Fruit fly (Drosophila melanogaster): ENCODE data around the gene ppk14.

ppk14 gene

DNA sequence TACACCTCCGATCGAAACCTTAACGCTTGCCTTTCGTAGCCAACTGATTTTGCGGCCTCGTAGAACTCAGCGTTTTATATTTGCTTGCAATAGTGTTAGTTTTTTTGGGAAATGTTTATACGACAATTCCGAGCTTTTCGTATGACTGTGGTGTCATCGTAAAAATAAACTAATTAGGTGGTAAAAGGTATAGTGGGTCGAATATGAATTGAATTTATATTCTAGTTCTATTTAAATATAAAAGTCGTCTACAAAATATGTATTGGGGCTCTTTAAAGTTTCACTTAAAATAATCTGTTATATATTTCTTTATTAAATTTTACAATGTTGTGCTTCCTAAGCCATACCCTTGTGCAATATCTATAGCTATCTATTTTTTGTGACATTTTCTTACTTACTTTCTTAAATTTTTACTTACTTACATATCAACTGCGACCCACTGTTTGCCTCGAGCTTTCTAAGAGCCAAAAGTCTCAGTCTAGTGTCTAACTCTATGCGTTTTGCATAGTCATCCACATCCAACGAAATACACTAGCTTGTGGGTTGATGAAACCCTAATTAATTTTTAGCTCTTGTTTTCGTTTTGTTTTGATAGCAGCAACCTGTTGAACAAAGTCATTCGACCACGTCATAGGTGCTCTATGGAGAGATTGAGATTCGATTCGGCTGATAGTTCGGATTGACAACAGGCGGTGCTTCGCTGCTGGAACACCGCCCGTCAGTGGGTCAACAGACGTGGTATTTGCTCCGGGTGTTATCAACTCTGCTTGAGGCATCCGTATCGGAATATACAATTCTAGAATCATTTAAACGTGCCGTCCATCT is 3.6 kb upstream of the ppk14 start, which contains the start of gene CG9498 (continued):
- peak; percentile 50; the same call in 2 of the 3 replicates for TF ChIP-seq Aef1 (GFP tag; IDR thresholded peaks at IDR 0.05)
- TF ChIP-seq Dad (GFP tag; optimal IDR thresholded peaks at IDR 0.05), result no peak
- peak; percentile 84 for TF ChIP-seq CG11504 (tag; optimal IDR thresholded peaks at IDR 0.05)
- peak; percentile 67 for TF ChIP-seq Xrp1 (GFP tag; IDR thresholded peaks at IDR 0.05)
- no peak for TF ChIP-seq Lpt (GFP tag; optimal IDR thresholded peaks at IDR 0.05)
- no peak for TF ChIP-seq cato (GFP tag; optimal IDR thresholded peaks at IDR 0.05; ENCODE audit: borderline replicate concordance)
- TF ChIP-seq CG10209 (GFP tag; optimal IDR thresholded peaks at IDR 0.05), result peak; percentile 77
- no peak for TF ChIP-seq CG16813 (GFP tag; IDR thresholded peaks at IDR 0.05; ENCODE audit: partially characterized antibody)
- peak; percentile 18 to 51 for TF ChIP-seq dpn (GFP tag; optimal IDR thresholded peaks at IDR 0.05)
- peak; percentile 30; the same call in 1 of the 2 replicates for TF ChIP-seq ap (GFP tag; IDR thresholded peaks at IDR 0.05)
- TF ChIP-seq Tbp (GFP tag; optimal IDR thresholded peaks at IDR 0.05), result no peak
- peak; percentile 57 for TF ChIP-seq kah (GFP tag; optimal IDR thresholded peaks at IDR 0.05)
- TF ChIP-seq CG15479 (GFP tag; optimal IDR thresholded peaks at IDR 0.05), result no peak
- no peak for TF ChIP-seq CG1024 (GFP tag; IDR thresholded peaks at IDR 0.05)
- TF ChIP-seq CG3065 (GFP tag; optimal IDR thresholded peaks at IDR 0.05), result no peak
- peak; percentile 78 for TF ChIP-seq gcm (GFP tag; optimal IDR thresholded peaks at IDR 0.05)
- peak; percentile 59 for TF ChIP-seq CG10366 (GFP tag; IDR thresholded peaks at IDR 0.05)
- peak; percentile 72; the same call in 2 of the 3 replicates for TF ChIP-seq ase (GFP tag; IDR thresholded peaks at IDR 0.05)
- TF ChIP-seq CG10147 (GFP tag; optimal IDR thresholded peaks at IDR 0.05), result peak; percentile 81
- TF ChIP-seq HLHmδ (GFP tag; optimal IDR thresholded peaks at IDR 0.05), result no peak
- TF ChIP-seq tx (GFP tag; optimal IDR thresholded peaks at IDR 0.05), result no peak
- peak; percentile 55 for TF ChIP-seq mam (GFP tag; optimal IDR thresholded peaks at IDR 0.05)
- TF ChIP-seq Adf1 (GFP tag; IDR thresholded peaks at IDR 0.05), result peak; percentile 70
- peak; percentile 75 for TF ChIP-seq ind (GFP tag; optimal IDR thresholded peaks at IDR 0.05)
- no peak for TF ChIP-seq CG17802 (tag; optimal IDR thresholded peaks at IDR 0.05)
- TF ChIP-seq unc-4 (GFP tag; IDR thresholded peaks at IDR 0.05; ENCODE audit: partially characterized antibody), result no peak

DNA sequence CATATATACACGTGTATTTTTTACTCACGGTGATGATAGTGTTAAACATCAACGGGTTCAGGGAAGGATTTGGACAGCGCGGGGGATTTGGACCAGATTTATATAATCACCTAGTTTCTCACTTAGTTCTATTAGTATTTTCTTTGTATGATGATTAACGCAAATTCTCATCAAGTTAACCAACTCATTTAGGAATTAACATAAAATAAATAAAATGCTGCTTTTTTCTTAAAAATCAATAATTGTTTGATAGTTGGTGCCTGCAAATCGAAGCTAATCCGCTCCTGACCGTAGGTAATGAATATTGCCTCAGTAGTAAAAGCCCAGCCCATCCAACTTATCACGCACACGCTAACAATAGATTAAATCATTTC is 3.0 kb upstream of the ppk14 start:
- TF ChIP-seq pfk (GFP tag; optimal IDR thresholded peaks at IDR 0.05) (no peak), wdn (GFP tag; IDR thresholded peaks at IDR 0.05) (peak; percentile 76), usp (GFP tag; optimal IDR thresholded peaks at IDR 0.05) (no peak), Spps (tag; optimal IDR thresholded peaks at IDR 0.05) (peak; percentile 2), CG10321 (GFP tag; IDR thresholded peaks at IDR 0.05) (no peak), seq (GFP tag; IDR thresholded peaks at IDR 0.05) (no peak; the same call in 1 of the 2 replicates), trh (GFP tag; optimal IDR thresholded peaks at IDR 0.05) (peak; percentile 41), CG8281 (tag; optimal IDR thresholded peaks at IDR 0.05) (peak; percentile 60), CG12769 (tag; optimal IDR thresholded peaks at IDR 0.05) (peak; percentile 85), Hand (GFP tag; optimal IDR thresholded peaks at IDR 0.05) (peak; percentile 66), CG18764 (GFP tag; optimal IDR thresholded peaks at IDR 0.05) (peak; percentile 50), CG11398 (GFP tag; optimal IDR thresholded peaks at IDR 0.05) (no peak), Pdp1 (GFP tag; optimal IDR thresholded peaks at IDR 0.05) (peak; percentile 85 to 94), Hmr (GFP tag; optimal IDR thresholded peaks at IDR 0.05) (peak; percentile 90), dati (GFP tag; IDR thresholded peaks at IDR 0.05) (0 out of 2 replicates have a peak, but pooled peaks have one; percentile 25), Usf (GFP tag; optimal IDR thresholded peaks at IDR 0.05) (peak; percentile 81), Hsf (GFP tag; optimal IDR thresholded peaks at IDR 0.05) (peak; percentile 80), salm (tag; optimal IDR thresholded peaks at IDR 0.05) (peak; percentile 42), Hr51 (GFP tag; optimal IDR thresholded peaks at IDR 0.05) (peak; percentile 48 to 89), tio (GFP tag; optimal IDR thresholded peaks at IDR 0.05) (peak; percentile 76), so (GFP tag; IDR thresholded peaks at IDR 0.05) (peak; percentile 79; the same call in 1 of the 3 replicates), cad (GFP tag; optimal IDR thresholded peaks at IDR 0.05) (no peak), pros (GFP tag; optimal IDR thresholded peaks at IDR 0.05) (no peak), Gsc (GFP tag; IDR thresholded peaks at IDR 0.05) (peak; percentile 63)
